Fruit fly (Drosophila melanogaster): Measurements from ENCODE around the gene hng3.

Gene hng3

dm6 chr3L:748329-749198 is 6.7 kb downstream of the hng3 start (continued):
- TF ChIP-seq CG34406 (GFP tag; optimal IDR thresholded peaks at IDR 0.05) (no peak), Hr39 (GFP tag; optimal IDR thresholded peaks at IDR 0.05) (no peak), CG9139 (GFP tag; optimal IDR thresholded peaks at IDR 0.05) (peak; percentile 37), acj6 (GFP tag; optimal IDR thresholded peaks at IDR 0.05) (no peak), fd85E (GFP tag; optimal IDR thresholded peaks at IDR 0.05) (no peak), Ets21C (GFP tag; optimal IDR thresholded peaks at IDR 0.05) (no peak), CG31627 (GFP tag; optimal IDR thresholded peaks at IDR 0.05) (no peak), Hr38 (GFP tag; optimal IDR thresholded peaks at IDR 0.05) (no peak), CG8119 (GFP tag; IDR thresholded peaks at IDR 0.05) (no peak), vri (GFP tag; optimal IDR thresholded peaks at IDR 0.05) (no peak), CG10631 (GFP tag; optimal IDR thresholded peaks at IDR 0.05) (no peak), CG11762 (GFP tag; optimal IDR thresholded peaks at IDR 0.05; ENCODE audit: insufficient read depth) (no peak), CG10669 (GFP tag; optimal IDR thresholded peaks at IDR 0.05) (peak; percentile 33), fkh (GFP tag; optimal IDR thresholded peaks at IDR 0.05) (peak; percentile 63), fd59A (GFP tag; optimal IDR thresholded peaks at IDR 0.05) (no peak), CG32006 (GFP tag; optimal IDR thresholded peaks at IDR 0.05) (no peak), achi (GFP tag; optimal IDR thresholded peaks at IDR 0.05) (no peak)

DNA sequence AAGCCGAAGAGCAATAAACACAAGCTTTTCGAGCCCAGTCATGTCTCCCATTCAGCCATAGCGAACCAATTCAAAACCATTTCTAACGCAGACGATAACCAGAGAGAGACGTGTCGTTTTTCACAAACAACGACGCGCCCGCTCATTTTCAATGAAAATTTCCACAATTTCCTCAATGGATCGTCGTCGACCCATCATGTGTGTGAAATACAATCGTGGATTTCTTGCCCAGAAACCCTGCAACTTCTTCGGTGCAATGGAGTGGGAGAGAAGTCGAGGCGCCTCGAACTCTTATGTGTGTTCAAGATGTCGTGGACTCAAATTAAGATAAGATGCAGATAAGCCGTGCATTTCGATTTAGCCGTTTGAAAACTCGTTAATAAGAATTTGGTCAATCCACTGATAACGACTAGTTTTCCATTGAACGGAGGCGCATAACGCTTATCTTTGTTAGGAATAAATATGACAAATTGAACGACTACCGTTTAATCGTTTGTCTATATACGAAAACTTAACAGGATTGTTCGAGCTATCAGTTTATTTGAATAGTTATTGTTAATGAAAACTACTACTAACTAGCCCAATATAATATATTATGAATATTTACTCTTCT is 7.5 kb downstream of the hng3 start:
- TF ChIP-seq cyc (GFP tag; optimal IDR thresholded peaks at IDR 0.05) (no peak), eg (GFP tag; IDR thresholded peaks at IDR 0.05) (no peak), CG11762 (GFP tag; optimal IDR thresholded peaks at IDR 0.05; ENCODE audit: insufficient read depth) (no peak), CG8632 (GFP tag; optimal IDR thresholded peaks at IDR 0.05) (no peak), CG6163 (GFP tag; IDR thresholded peaks at IDR 0.05) (0 out of 3 replicates have a peak, but pooled peaks have one; percentile 17), CG32006 (GFP tag; optimal IDR thresholded peaks at IDR 0.05) (no peak), CG7368 (GFP tag; optimal IDR thresholded peaks at IDR 0.05) (no peak), CG10669 (GFP tag; optimal IDR thresholded peaks at IDR 0.05) (no peak)

DNA sequence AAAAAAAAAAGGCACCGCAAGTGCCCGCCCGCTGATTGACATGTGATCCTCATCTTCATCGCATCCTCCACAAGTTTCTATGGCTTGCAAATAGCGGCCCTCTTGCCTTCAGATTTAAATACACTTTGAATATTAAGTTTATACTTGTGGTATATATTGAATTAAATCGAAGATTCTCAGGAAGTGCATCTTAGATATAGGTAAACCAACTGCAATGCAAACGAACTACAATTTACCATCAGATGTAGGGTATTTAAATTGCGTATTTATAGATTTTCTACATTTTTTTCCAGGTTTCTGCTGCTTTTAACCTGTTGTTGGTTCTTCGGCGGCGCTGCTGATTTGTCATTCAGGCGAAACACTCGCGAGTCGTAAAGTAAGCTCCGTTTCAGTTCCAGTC is 8.3 kb downstream of the hng3 start:
- no peak for TF ChIP-seq CG6163 (GFP tag; IDR thresholded peaks at IDR 0.05)
- no peak for TF ChIP-seq fd85E (GFP tag; optimal IDR thresholded peaks at IDR 0.05)
- peak; percentile 43 for TF ChIP-seq Ets96B (tag; optimal IDR thresholded peaks at IDR 0.05)
- no peak for TF ChIP-seq Hr38 (GFP tag; optimal IDR thresholded peaks at IDR 0.05)
- TF ChIP-seq dsx (GFP tag; optimal IDR thresholded peaks at IDR 0.05; ENCODE audit: poor library complexity, severe bottlenecking), result peak; percentile 37
- TF ChIP-seq pdm3 (GFP tag; optimal IDR thresholded peaks at IDR 0.05), result peak; percentile 30
- TF ChIP-seq CG34406 (GFP tag; optimal IDR thresholded peaks at IDR 0.05), result no peak
- TF ChIP-seq CG6808 (GFP tag; optimal IDR thresholded peaks at IDR 0.05), result peak; percentile 10
- TF ChIP-seq net (GFP tag; optimal IDR thresholded peaks at IDR 0.05), result no peak
- no peak for TF ChIP-seq CG11902 (GFP tag; optimal IDR thresholded peaks at IDR 0.05)
- TF ChIP-seq CG11762 (GFP tag; optimal IDR thresholded peaks at IDR 0.05; ENCODE audit: insufficient read depth), result no peak
- peak; percentile 8 for TF ChIP-seq CG3032 (tag; optimal IDR thresholded peaks at IDR 0.05)
- TF ChIP-seq cyc (GFP tag; optimal IDR thresholded peaks at IDR 0.05), result no peak
- no peak for TF ChIP-seq CG31627 (GFP tag; optimal IDR thresholded peaks at IDR 0.05)
- no peak for TF ChIP-seq fkh (GFP tag; optimal IDR thresholded peaks at IDR 0.05)
- no peak for TF ChIP-seq CG6276 (GFP tag; optimal IDR thresholded peaks at IDR 0.05)
- no peak for TF ChIP-seq CG8119 (GFP tag; IDR thresholded peaks at IDR 0.05)
- TF ChIP-seq CG1621 (tag; optimal IDR thresholded peaks at IDR 0.05), result no peak
- TF ChIP-seq fd59A (GFP tag; optimal IDR thresholded peaks at IDR 0.05), result peak; percentile 34
- TF ChIP-seq Eip78C (GFP tag), result peak; percentile 42
- no peak for TF ChIP-seq esn (GFP tag; optimal IDR thresholded peaks at IDR 0.05)
- no peak for TF ChIP-seq Gug (GFP tag; IDR thresholded peaks at IDR 0.05)
- no peak for TF ChIP-seq Ets21C (GFP tag; optimal IDR thresholded peaks at IDR 0.05)
- no peak for TF ChIP-seq Hr4 (GFP tag; optimal IDR thresholded peaks at IDR 0.05)
- no peak for TF ChIP-seq Sox15 (GFP tag; optimal IDR thresholded peaks at IDR 0.05)
- peak; percentile 31 for TF ChIP-seq CG8632 (GFP tag; optimal IDR thresholded peaks at IDR 0.05)
- TF ChIP-seq CG8319 (GFP tag; optimal IDR thresholded peaks at IDR 0.05), result no peak
- no peak for TF ChIP-seq Sox102F (GFP tag; optimal IDR thresholded peaks at IDR 0.05)
- peak; percentile 10 for TF ChIP-seq spab (GFP tag; optimal IDR thresholded peaks at IDR 0.05)
- no peak for TF ChIP-seq salr (GFP tag; optimal IDR thresholded peaks at IDR 0.05)
- no peak for TF ChIP-seq CG9139 (GFP tag; optimal IDR thresholded peaks at IDR 0.05)
- TF ChIP-seq CG10669 (GFP tag; optimal IDR thresholded peaks at IDR 0.05), result peak; percentile 34
- no peak for TF ChIP-seq Lpt (GFP tag; optimal IDR thresholded peaks at IDR 0.05)
- TF ChIP-seq achi (GFP tag; optimal IDR thresholded peaks at IDR 0.05), result no peak
- TF ChIP-seq acj6 (GFP tag; optimal IDR thresholded peaks at IDR 0.05), result peak; percentile 21
- TF ChIP-seq Eip93F (GFP tag; optimal IDR thresholded peaks at IDR 0.05), result no peak

Data from whole organism, prepupa.